Worm (Caenorhabditis elegans): Measurements from ENCODE around the gene srd-43.

ce11 chrX:13322886-13323285, 17.2 kb upstream of the srd-43 start, which contains the start of gene F46G10.2:
- no peak for TF ChIP-seq ztf-11 (tag; optimal IDR thresholded peaks at IDR 0.05)
- no peak for TF ChIP-seq lin-15B (tag; optimal IDR thresholded peaks at IDR 0.05)
- 0 out of 2 replicates have a peak, but pooled peaks have one; percentile 15 for TF ChIP-seq dmd-6 (GFP tag; IDR thresholded peaks at IDR 0.05)
- no peak for TF ChIP-seq ceh-28 (tag; optimal IDR thresholded peaks at IDR 0.05)
- no peak for TF ChIP-seq ama-1 (optimal IDR thresholded peaks at IDR 0.05)
- TF ChIP-seq lin-13 (GFP tag; optimal IDR thresholded peaks at IDR 0.05), result no peak
- TF ChIP-seq zip-2 (tag; optimal IDR thresholded peaks at IDR 0.05), result no peak
